Worm (Caenorhabditis elegans) whole organism, L3 larva: ENCODE results near the gene ssq-2.

Experiments
- ZK546.5 ChIP-seq: sonication (generic microtip); optimal IDR thresholded peaks from 2 replicates; lab custom pipeline; 2017; ENCODE audit warnings: missing biosample characterization, missing genetic modification characterization
- aly-2 ChIP-seq: fragments of 150-350 bp; optimal IDR thresholded peaks from 2 replicates; lab custom pipeline; 2014; ENCODE audit warnings: missing biosample characterization, missing genetic modification characterization
- ama-1 ChIP-seq: fragments of 150-350 bp; optimal IDR thresholded peaks from 2 replicates; lab custom pipeline; 2018
- ceh-28 ChIP-seq: fragments of 150-350 bp; optimal IDR thresholded peaks from 2 replicates; lab custom pipeline; 2014; ENCODE audit warnings: missing biosample characterization, missing genetic modification reagents, missing genetic modification characterization
- ceh-82 ChIP-seq: fragments of 150-350 bp; optimal IDR thresholded peaks from 2 replicates; lab custom pipeline; 2014; ENCODE audit warnings: missing biosample characterization, missing genetic modification characterization
- ceh-9 ChIP-seq: sonication (generic microtip); optimal IDR thresholded peaks from 2 replicates; lab custom pipeline; 2018; ENCODE audit warnings: missing biosample characterization, missing genetic modification characterization
- daf-12 ChIP-seq: fragments of 150-350 bp; optimal IDR thresholded peaks from 2 replicates; lab custom pipeline; 2014; ENCODE audit warnings: missing biosample characterization, missing genetic modification reagents, missing genetic modification characterization
- egl-27 ChIP-seq: sonication (generic microtip); optimal IDR thresholded peaks from 4 replicates; lab custom pipeline; 2017; ENCODE audit warnings: missing biosample characterization, missing genetic modification reagents, missing genetic modification characterization
- egl-5 ChIP-seq: fragments of 150-350 bp; optimal IDR thresholded peaks from 2 replicates; lab custom pipeline; 2017; ENCODE audit warnings: missing biosample characterization, missing genetic modification reagents, missing genetic modification characterization, inconsistent platforms
- elt-1 ChIP-seq: fragments of 150-350 bp; optimal IDR thresholded peaks from 2 replicates; lab custom pipeline; 2014; ENCODE audit warnings: missing biosample characterization, missing genetic modification characterization
- elt-2 ChIP-seq: sonication (generic microtip); optimal IDR thresholded peaks from 2 replicates; lab custom pipeline; 2016; ENCODE audit warnings: missing genetic modification reagents, mild to moderate bottlenecking, missing genetic modification characterization, missing compliant biosample characterization
- elt-3 ChIP-seq, 3 experiments: fragments of 150-350 bp in 1 of 3; sonication (generic microtip) in 2 of 3; optimal IDR thresholded peaks; 2 replicates in 2 of 3; 4 replicates in 1 of 3; lab custom pipeline; 2014 to 2017; ENCODE audit warnings: missing biosample characterization in 3 of 3, missing genetic modification characterization in 3 of 3
- fkh-10 ChIP-seq: sonication (generic microtip); optimal IDR thresholded peaks from 2 replicates; lab custom pipeline; 2017; ENCODE audit warnings: missing biosample characterization, missing genetic modification reagents, missing genetic modification characterization
- fkh-2 ChIP-seq: fragments of 150-350 bp; optimal IDR thresholded peaks from 2 replicates; lab custom pipeline; 2014; ENCODE audit warnings: missing biosample characterization, missing genetic modification reagents, missing genetic modification characterization
- jun-1 ChIP-seq: fragments of 150-350 bp; optimal IDR thresholded peaks from 2 replicates; lab custom pipeline; 2014; ENCODE audit warnings: missing biosample characterization, missing genetic modification reagents, missing genetic modification characterization
- lin-15B ChIP-seq: fragments of 150-350 bp; optimal IDR thresholded peaks from 2 replicates; lab custom pipeline; 2014; ENCODE audit warnings: missing biosample characterization, missing genetic modification characterization
- lin-39 ChIP-seq: fragments of 150-350 bp; optimal IDR thresholded peaks from 2 replicates; lab custom pipeline; 2018; ENCODE audit warnings: missing biosample characterization, missing genetic modification reagents, missing genetic modification characterization
- lsy-12 ChIP-seq: sonication (generic microtip); optimal IDR thresholded peaks from 2 replicates; lab custom pipeline; 2016; ENCODE audit warnings: mild to moderate bottlenecking, missing genetic modification characterization, missing compliant biosample characterization
- mdl-1 ChIP-seq: fragments of 150-350 bp; optimal IDR thresholded peaks from 2 replicates; lab custom pipeline; 2014; ENCODE audit warnings: missing biosample characterization, missing genetic modification characterization
- nfya-1 ChIP-seq: sonication (generic microtip); optimal IDR thresholded peaks from 2 replicates; lab custom pipeline; 2017; ENCODE audit warnings: missing genetic modification characterization, mild to moderate bottlenecking, missing compliant biosample characterization, antibody characterized with exemption, moderate library complexity; ENCODE audit not compliant: insufficient read depth
- nhr-11 ChIP-seq: fragments of 150-350 bp; optimal IDR thresholded peaks from 2 replicates; lab custom pipeline; 2014; ENCODE audit warnings: missing biosample characterization, missing genetic modification characterization
- nhr-12 ChIP-seq: fragments of 150-350 bp; optimal IDR thresholded peaks from 2 replicates; lab custom pipeline; 2014; ENCODE audit warnings: missing biosample characterization, missing genetic modification characterization
- nhr-23 ChIP-seq: fragments of 150-350 bp; optimal IDR thresholded peaks from 2 replicates; lab custom pipeline; 2014; ENCODE audit warnings: missing biosample characterization, missing genetic modification reagents, missing genetic modification characterization
- nhr-25 ChIP-seq: sonication (generic microtip); optimal IDR thresholded peaks from 2 replicates; lab custom pipeline; 2017; ENCODE audit warnings: missing biosample characterization, missing genetic modification characterization
- nhr-28 ChIP-seq: fragments of 150-350 bp; optimal IDR thresholded peaks from 2 replicates; lab custom pipeline; 2014; ENCODE audit warnings: missing biosample characterization, missing genetic modification characterization
- nhr-43 ChIP-seq: sonication (generic microtip); optimal IDR thresholded peaks from 2 replicates; lab custom pipeline; 2016; ENCODE audit warnings: mild to moderate bottlenecking, missing genetic modification characterization, missing compliant biosample characterization; ENCODE audit not compliant: poor library complexity, severe bottlenecking
- nhr-77 ChIP-seq: fragments of 150-350 bp; optimal IDR thresholded peaks from 2 replicates; lab custom pipeline; 2014; ENCODE audit warnings: missing biosample characterization, missing genetic modification characterization
- pha-4 ChIP-seq: fragments of 150-350 bp; optimal IDR thresholded peaks from 2 replicates; lab custom pipeline; 2014; ENCODE audit warnings: missing biosample characterization, missing genetic modification reagents, missing genetic modification characterization
- skn-1 ChIP-seq: fragments of 150-350 bp; optimal IDR thresholded peaks from 2 replicates; lab custom pipeline; 2014; ENCODE audit warnings: missing biosample characterization, missing genetic modification characterization
- tbx-2 ChIP-seq: sonication (generic microtip); optimal IDR thresholded peaks from 2 replicates; lab custom pipeline; 2016; ENCODE audit warnings: mild to moderate bottlenecking, missing genetic modification characterization, missing compliant biosample characterization
- unc-62 ChIP-seq: fragments of 150-350 bp; sonication (generic microtip); optimal IDR thresholded peaks from 4 replicates; lab custom pipeline; 2014; ENCODE audit warnings: missing biosample characterization, missing genetic modification reagents, missing genetic modification characterization
- zag-1 ChIP-seq: fragments of 150-350 bp; optimal IDR thresholded peaks from 2 replicates; lab custom pipeline; 2014; ENCODE audit warnings: missing biosample characterization, missing genetic modification characterization
- ztf-11 ChIP-seq: fragments of 150-350 bp; optimal IDR thresholded peaks from 2 replicates; lab custom pipeline; 2014; ENCODE audit warnings: missing biosample characterization, missing genetic modification characterization
- ztf-4 ChIP-seq: fragments of 150-350 bp; optimal IDR thresholded peaks from 2 replicates; lab custom pipeline; 2014; ENCODE audit warnings: missing biosample characterization, missing genetic modification characterization

Gene ssq-2

ce11 chrIV:4995842-4996241, at the start of gene ssq-2:
Gene ssq-2, plus strand, starts transcription at chrIV:4996142.
- TF ChIP-seq fkh-2 (tag; lab: Kevin White, UChicago): no peak
- no peak for TF ChIP-seq nhr-28
- TF ChIP-seq ceh-82 (tag; lab: Kevin White, UChicago): no peak
- TF ChIP-seq egl-27: no peak
- no peak for TF ChIP-seq elt-2
- no peak for TF ChIP-seq egl-5 (tag; lab: Kevin White, UChicago)
- TF ChIP-seq elt-3 (tag; optimal IDR thresholded peaks at IDR 0.05; lab: Kevin White, UChicago): no peak
- TF ChIP-seq nhr-43 (tag; lab: Kevin White, UChicago): no peak

- no peak for TF ChIP-seq nhr-23 (tag; lab: Kevin White, UChicago)
- no peak for TF ChIP-seq mdl-1 (tag; lab: Kevin White, UChicago)
- TF ChIP-seq fkh-10 (GFP tag; lab: Kevin White, UChicago): no peak
These were observed 42.1 kb upstream of the ssq-2 start, which contains the start of gene str-163 for ce11 chrIV:4953887-4954286. Gene str-163, plus strand, starts transcription at chrIV:4954187.

- no peak for TF ChIP-seq elt-1
- TF ChIP-seq ceh-9 (tag; lab: Kevin White, UChicago): no peak
- TF ChIP-seq lin-39 (tag; lab: Kevin White, UChicago): no peak
- TF ChIP-seq ceh-82 (tag; lab: Kevin White, UChicago): no peak
- no peak for TF ChIP-seq nhr-12 (tag; lab: Kevin White, UChicago)
- TF ChIP-seq egl-5 (tag; lab: Kevin White, UChicago): no peak
- no peak for TF ChIP-seq ZK546.5 (tag; lab: Kevin White, UChicago)
- no peak for TF ChIP-seq lsy-12 (tag; lab: Kevin White, UChicago)
- no peak for TF ChIP-seq pha-4
- no peak for TF ChIP-seq nhr-23 (tag; lab: Kevin White, UChicago)
- TF ChIP-seq ztf-11 (tag; lab: Kevin White, UChicago): no peak
- TF ChIP-seq nfya-1 (tag; lab: Kevin White, UChicago): no peak
- no peak for TF ChIP-seq ama-1 (lab: Kevin White, UChicago)
- TF ChIP-seq mdl-1 (tag; lab: Kevin White, UChicago): no peak
- TF ChIP-seq skn-1 (tag; lab: Kevin White, UChicago): no peak
- TF ChIP-seq unc-62 (GFP tag; lab: Kevin White, UChicago): no peak
- no peak for TF ChIP-seq aly-2
- TF ChIP-seq elt-2: no peak
- no peak for TF ChIP-seq ztf-4 (tag; lab: Kevin White, UChicago)
These were observed 35.3 kb upstream of the ssq-2 start, which contains the start of gene str-164 for ce11 chrIV:4960623-4961022. Gene str-164, plus strand, starts transcription at chrIV:4960735.

- TF ChIP-seq ceh-28 (no peak), nfya-1 (tag; lab: Kevin White, UChicago) (no peak), egl-5 (tag; lab: Kevin White, UChicago) (no peak), nhr-25 (no peak), nhr-11 (no peak), fkh-10 (GFP tag; lab: Kevin White, UChicago) (no peak), ZK546.5 (tag; lab: Kevin White, UChicago) (no peak), ztf-4 (tag; lab: Kevin White, UChicago) (no peak), lin-15B (tag; lab: Kevin White, UChicago) (no peak), aly-2 (no peak), nhr-43 (tag; lab: Kevin White, UChicago) (no peak), tbx-2 (tag; lab: Kevin White, UChicago) (no peak), daf-12 (tag; lab: Kevin White, UChicago) (no peak), jun-1 (tag; lab: Kevin White, UChicago) (no peak), nhr-12 (tag; lab: Kevin White, UChicago) (no peak), nhr-77 (tag; lab: Kevin White, UChicago) (no peak), zag-1 (tag; lab: Kevin White, UChicago) (no peak)
These were observed 32.1 kb upstream of the ssq-2 start, which contains the start of gene txt-3 for ce11 chrIV:4963834-4964233. Gene txt-3, plus strand, starts transcription at chrIV:4963958.

ce11 chrIV:4969419-4969818, 26.5 kb upstream of the ssq-2 start, which contains the start of gene Y9C9A.13:
Gene Y9C9A.13, minus strand, starts transcription at chrIV:4969519.
- TF ChIP-seq fkh-2 (tag; lab: Kevin White, UChicago): no peak
- TF ChIP-seq zag-1 (tag; lab: Kevin White, UChicago): no peak
- no peak for TF ChIP-seq skn-1 (tag; lab: Kevin White, UChicago)
- no peak for TF ChIP-seq jun-1 (tag; lab: Kevin White, UChicago)
